Fruit fly (Drosophila melanogaster) whole organism, embryonic: ENCODE results near the gene Sws1.

ENCODE experiments used
- ATbp ChIP-seq: fragments of 200-800 bp; sonication (Bioruptor generic); optimal IDR thresholded peaks from 2 replicates; lab custom pipeline; 2017; ENCODE audit warnings: missing biosample characterization, mild to moderate bottlenecking, missing genetic modification characterization, missing genetic modification reagents
- C15 ChIP-seq: fragments of 200-800 bp; sonication (Bioruptor generic); IDR thresholded peaks from 3 replicates; pipeline ENCODE4 v1.3.6; 2022; ENCODE audit warnings: missing biosample characterization, missing genetic modification characterization
- CG10431 ChIP-seq: fragments of 200-800 bp; sonication (Bioruptor generic); optimal IDR thresholded peaks from 3 replicates; lab custom pipeline; 2018; ENCODE audit warnings: missing biosample characterization, mild to moderate bottlenecking, missing genetic modification characterization
- CG10543 ChIP-seq: fragments of 200-800 bp; sonication (Bioruptor generic); optimal IDR thresholded peaks from 3 replicates; lab custom pipeline; 2017; ENCODE audit warnings: missing biosample characterization, mild to moderate bottlenecking, missing genetic modification characterization, moderate library complexity
- CG11093 ChIP-seq: fragments of 200-800 bp; sonication (Bioruptor generic); IDR thresholded peaks from 3 replicates; pipeline ENCODE4 v1.3.6; 2022; ENCODE audit warnings: missing biosample characterization, missing genetic modification characterization
- CG18599 ChIP-seq: fragments of 200-800 bp; sonication (Bioruptor generic); optimal IDR thresholded peaks from 3 replicates; lab custom pipeline; 2017; ENCODE audit warnings: missing biosample characterization, missing genetic modification characterization, mild to moderate bottlenecking, moderate library complexity, missing genetic modification reagents
- CG2889 ChIP-seq: fragments of 200-800 bp; sonication (Bioruptor generic); IDR thresholded peaks from 3 replicates; pipeline ENCODE4 v1.3.6; 2022; ENCODE audit warnings: missing biosample characterization, missing genetic modification characterization
- CG34224 ChIP-seq: fragments of 200-800 bp; sonication (Bioruptor generic); IDR thresholded peaks from 3 replicates; pipeline ENCODE4 v1.3.6; 2022; ENCODE audit warnings: missing biosample characterization, missing genetic modification characterization; ENCODE audit not compliant: partially characterized antibody
- CG4282 ChIP-seq: fragments of 200-800 bp; sonication (Bioruptor generic); optimal IDR thresholded peaks from 2 replicates; lab custom pipeline; 2016; ENCODE audit warnings: missing biosample characterization, missing genetic modification characterization
- CG4404 ChIP-seq: fragments of 200-800 bp; sonication (Bioruptor generic); IDR thresholded peaks from 2 replicates; pipeline ENCODE4 v1.3.6; 2022; ENCODE audit warnings: missing biosample characterization, missing genetic modification characterization
- CG6175 ChIP-seq: fragments of 200-800 bp; sonication (Bioruptor generic); IDR thresholded peaks from 3 replicates; pipeline ENCODE4 v1.3.6; 2022; ENCODE audit warnings: missing biosample characterization, missing genetic modification characterization
- CG6654 ChIP-seq: fragments of 200-800 bp; sonication (Bioruptor generic); optimal IDR thresholded peaks from 2 replicates; lab custom pipeline; 2017; ENCODE audit warnings: missing biosample characterization, mild to moderate bottlenecking, missing genetic modification characterization
- CG6689 ChIP-seq: fragments of 200-800 bp; sonication (Bioruptor generic); IDR thresholded peaks from 2 replicates; pipeline ENCODE4 v1.3.6; 2022; ENCODE audit warnings: missing biosample characterization, missing genetic modification characterization
- CG6813 ChIP-seq: fragments of 200-800 bp; sonication (Bioruptor generic); optimal IDR thresholded peaks from 2 replicates; lab custom pipeline; 2017; ENCODE audit warnings: missing biosample characterization, missing genetic modification characterization, mild to moderate bottlenecking, moderate library complexity, missing genetic modification reagents
- CG7786 ChIP-seq: fragments of 200-800 bp; sonication (Bioruptor generic); optimal IDR thresholded peaks from 2 replicates; lab custom pipeline; 2016; ENCODE audit warnings: missing biosample characterization, missing genetic modification characterization
- CG9727 ChIP-seq: fragments of 200-800 bp; sonication (Bioruptor generic); optimal IDR thresholded peaks from 3 replicates; lab custom pipeline; 2017; ENCODE audit warnings: missing biosample characterization, mild to moderate bottlenecking, missing genetic modification characterization
- CHES-1-like ChIP-seq: fragments of 200-800 bp; sonication (Bioruptor generic); optimal IDR thresholded peaks from 2 replicates; lab custom pipeline; 2016; ENCODE audit warnings: missing biosample characterization, missing genetic modification characterization
- Camta ChIP-seq: fragments of 200-800 bp; sonication (Bioruptor generic); optimal IDR thresholded peaks from 2 replicates; lab custom pipeline; 2016; ENCODE audit warnings: missing biosample characterization, missing genetic modification characterization
- CrebB ChIP-seq: fragments of 200-800 bp; sonication (Bioruptor generic); optimal IDR thresholded peaks from 3 replicates; lab custom pipeline; 2018; ENCODE audit warnings: missing biosample characterization, mild to moderate bottlenecking, missing genetic modification characterization
- D ChIP-seq, 2 experiments: fragments of 200-800 bp in 1 of 2; fragments of >200 bp in 1 of 2; sonication (Bioruptor generic) in 1 of 2; optimal IDR thresholded peaks; 2 replicates in 1 of 2; 3 replicates in 1 of 2; lab custom pipeline; 2017; ENCODE audit warnings: mild to moderate bottlenecking in 1 of 2, missing biosample characterization in 1 of 2, missing genetic modification characterization in 1 of 2, missing genetic modification reagents in 1 of 2
- Drgx ChIP-seq: fragments of 200-800 bp; sonication (Bioruptor generic); IDR thresholded peaks from 2 replicates; pipeline ENCODE4 v1.3.6; 2022; ENCODE audit warnings: missing biosample characterization, missing genetic modification characterization
- Gsc ChIP-seq: fragments of 200-800 bp; sonication (Bioruptor generic); IDR thresholded peaks from 2 replicates; pipeline ENCODE4 v1.3.6; 2022; ENCODE audit warnings: missing biosample characterization, missing genetic modification characterization
- Gug ChIP-seq: fragments of 200-800 bp; sonication (Bioruptor generic); IDR thresholded peaks from 4 replicates; pipeline ENCODE4 v1.3.6; 2022; ENCODE audit warnings: missing biosample characterization, missing genetic modification characterization
- Hr51 ChIP-seq, 2 experiments: fragments of 200-800 bp; sonication (Bioruptor generic); optimal IDR thresholded peaks; 2 replicates in 1 of 2; 3 replicates in 1 of 2; lab custom pipeline; 2016 to 2018; ENCODE audit warnings: missing biosample characterization in 2 of 2, missing genetic modification characterization in 2 of 2, mild to moderate bottlenecking in 1 of 2, moderate library complexity in 1 of 2
- Hr78 ChIP-seq, 2 experiments: fragments of 200-800 bp in 1 of 2; fragments of >200 bp in 1 of 2; sonication (Bioruptor generic) in 1 of 2; optimal IDR thresholded peaks; 2 replicates each; lab custom pipeline; 2017 to 2019; ENCODE audit warnings: missing biosample characterization in 2 of 2, missing genetic modification characterization in 2 of 2, mild to moderate bottlenecking in 1 of 2, moderate library complexity in 1 of 2
- NC2α ChIP-seq: fragments of 200-800 bp; sonication (Bioruptor generic); optimal IDR thresholded peaks from 2 replicates; lab custom pipeline; 2016; ENCODE audit warnings: missing biosample characterization, missing genetic modification characterization
- PHDP ChIP-seq: fragments of 200-800 bp; sonication (Bioruptor generic); optimal IDR thresholded peaks from 3 replicates; lab custom pipeline; 2018; ENCODE audit warnings: missing biosample characterization, mild to moderate bottlenecking, missing genetic modification characterization, moderate library complexity
- br ChIP-seq: fragments of >200 bp; optimal IDR thresholded peaks from 2 replicates; lab custom pipeline; 2017
- cad ChIP-seq: fragments of >200 bp; optimal IDR thresholded peaks from 2 replicates; lab custom pipeline; 2017; ENCODE audit warnings: missing biosample characterization, missing genetic modification characterization
- crol ChIP-seq: fragments of 200-800 bp; sonication (Bioruptor generic); IDR thresholded peaks from 2 replicates; pipeline ENCODE4 v1.3.6; 2022; ENCODE audit warnings: missing biosample characterization, missing genetic modification characterization
- crp ChIP-seq, 2 experiments: fragments of 200-800 bp; sonication (Bioruptor generic); optimal IDR thresholded peaks; 2 replicates in 1 of 2; 3 replicates in 1 of 2; lab custom pipeline; 2017; ENCODE audit warnings: missing biosample characterization in 2 of 2, missing genetic modification characterization in 2 of 2, mild to moderate bottlenecking in 1 of 2, moderate library complexity in 1 of 2
- ems ChIP-seq: fragments of 200-800 bp; sonication (Bioruptor generic); optimal IDR thresholded peaks from 3 replicates; lab custom pipeline; 2016; ENCODE audit warnings: missing biosample characterization, missing genetic modification characterization
- gro ChIP-seq: fragments of 200-800 bp; sonication (Bioruptor generic); optimal IDR thresholded peaks from 2 replicates; lab custom pipeline; 2016; ENCODE audit warnings: missing biosample characterization, missing genetic modification characterization
- her ChIP-seq: fragments of 200-800 bp; sonication (Bioruptor generic); optimal IDR thresholded peaks from 2 replicates; lab custom pipeline; 2016; ENCODE audit warnings: missing biosample characterization, missing genetic modification characterization
- ind ChIP-seq: fragments of 200-800 bp; sonication (Bioruptor generic); optimal IDR thresholded peaks from 3 replicates; lab custom pipeline; 2016; ENCODE audit warnings: missing biosample characterization, missing genetic modification characterization
- inv ChIP-seq: fragments of 200-800 bp; sonication (Bioruptor generic); IDR thresholded peaks from 2 replicates; pipeline ENCODE4 v1.3.6; 2022; ENCODE audit warnings: missing biosample characterization, missing genetic modification characterization; ENCODE audit not compliant: partially characterized antibody
- lov ChIP-seq, 2 experiments: fragments of 200-800 bp in 1 of 2; fragments of >200 bp in 1 of 2; sonication (Bioruptor generic) in 1 of 2; IDR thresholded peaks in 1 of 2; optimal IDR thresholded peaks in 1 of 2; 2 replicates in 1 of 2; 3 replicates in 1 of 2; pipeline versions ENCODE4 v1.3.6 to Lab custom; 2017 to 2022; ENCODE audit warnings: missing biosample characterization in 1 of 2, missing genetic modification characterization in 1 of 2
- onecut ChIP-seq: fragments of 200-800 bp; sonication (Bioruptor generic); IDR thresholded peaks from 2 replicates; pipeline ENCODE4 v1.3.6; 2022; ENCODE audit warnings: missing biosample characterization, missing genetic modification characterization
- ro ChIP-seq: fragments of 200-800 bp; sonication (Bioruptor generic); IDR thresholded peaks from 2 replicates; pipeline ENCODE4 v1.3.6; 2022; ENCODE audit warnings: missing biosample characterization, missing genetic modification characterization
- sc ChIP-seq, 3 experiments: fragments of >200 bp in 2 of 3; fragments of 200-800 bp in 1 of 3; sonication (Bioruptor generic) in 1 of 3; optimal IDR thresholded peaks; 2 replicates in 2 of 3; 3 replicates in 1 of 3; lab custom pipeline; 2017; ENCODE audit warnings: mild to moderate bottlenecking in 1 of 3, missing biosample characterization in 1 of 3, missing genetic modification characterization in 1 of 3, missing genetic modification reagents in 1 of 3
- schlank ChIP-seq: fragments of 200-800 bp; sonication (Bioruptor generic); optimal IDR thresholded peaks from 2 replicates; lab custom pipeline; 2018; ENCODE audit warnings: missing biosample characterization, mild to moderate bottlenecking, missing genetic modification characterization
- sqz ChIP-seq: fragments of 200-800 bp; sonication (Bioruptor generic); optimal IDR thresholded peaks from 3 replicates; lab custom pipeline; 2018; ENCODE audit warnings: missing biosample characterization, mild to moderate bottlenecking, missing genetic modification characterization
- stwl ChIP-seq: fragments of 200-800 bp; sonication (Bioruptor generic); optimal IDR thresholded peaks from 3 replicates; lab custom pipeline; 2018; ENCODE audit warnings: missing biosample characterization, mild to moderate bottlenecking, missing genetic modification characterization, moderate library complexity
- tna ChIP-seq: fragments of 200-800 bp; sonication (Bioruptor generic); IDR thresholded peaks from 2 replicates; pipeline ENCODE4 v1.3.6; 2022; ENCODE audit warnings: missing biosample characterization, missing genetic modification characterization; ENCODE audit not compliant: partially characterized antibody
- trh ChIP-seq: fragments of 200-800 bp; sonication (Bioruptor generic); optimal IDR thresholded peaks from 2 replicates; lab custom pipeline; 2016; ENCODE audit warnings: missing biosample characterization, missing genetic modification characterization
- tup ChIP-seq: fragments of 200-800 bp; sonication (Bioruptor generic); optimal IDR thresholded peaks from 2 replicates; lab custom pipeline; 2016; ENCODE audit warnings: missing biosample characterization, mild to moderate bottlenecking, missing genetic modification characterization, moderate library complexity
- unpg ChIP-seq: fragments of 200-800 bp; sonication (Bioruptor generic); optimal IDR thresholded peaks from 3 replicates; lab custom pipeline; 2018; ENCODE audit warnings: missing biosample characterization, mild to moderate bottlenecking, missing genetic modification characterization, moderate library complexity
- vnd ChIP-seq: fragments of 200-800 bp; sonication (Bioruptor generic); IDR thresholded peaks from 3 replicates; pipeline ENCODE4 v1.3.6; 2022; ENCODE audit warnings: missing biosample characterization, missing genetic modification characterization; ENCODE audit not compliant: partially characterized antibody
- wor ChIP-seq: fragments of 200-800 bp; sonication (Bioruptor generic); IDR thresholded peaks from 2 replicates; pipeline ENCODE4 v1.3.6; 2022; ENCODE audit warnings: missing biosample characterization, missing genetic modification characterization

Gene Sws1

dm6 chr2L:2585285-2585684 is 10.4 kb upstream of the Sws1 start, which contains the start of gene Drp1 (continued):
- TF ChIP-seq schlank (tag; lab: Kevin White, UChicago) (no peak), CG11093 (no peak), ro (GFP tag; lab: Robert Waterston, UW) (no peak), tna (GFP tag; lab: Robert Waterston, UW) (peak; percentile 58; the same call in 1 of the 2 replicates), unpg (GFP tag; lab: Kevin White, UChicago) (no peak), CG34224 (GFP tag; lab: Robert Waterston, UW) (peak; percentile 63), lov (optimal IDR thresholded peaks at IDR 0.05; lab: Kevin White, UChicago) (no peak), lov (GFP tag; IDR thresholded peaks at IDR 0.05; lab: Robert Waterston, UW) (no peak), CG6175 (GFP tag; lab: Robert Waterston, UW) (no peak), PHDP (tag; lab: Kevin White, UChicago) (peak; percentile 34), CG6813 (GFP tag; lab: Kevin White, UChicago) (no peak), ind (GFP tag; lab: Kevin White, UChicago) (peak; percentile 43), Hr78 (GFP tag; optimal IDR thresholded peaks at IDR 0.05; lab: Kevin White, UChicago) (no peak), onecut (GFP tag; lab: Robert Waterston, UW) (peak; percentile 62), Hr51 (GFP tag; optimal IDR thresholded peaks at IDR 0.05; lab: Kevin White, UChicago) (peak in 1 of 2 experiments; percentile 44), cad (GFP tag; lab: Kevin White, UChicago) (no peak), vnd (GFP tag; lab: Robert Waterston, UW) (peak; percentile 56), CG6654 (GFP tag; lab: Kevin White, UChicago) (no peak), inv (GFP tag; lab: Robert Waterston, UW) (peak; percentile 57; the same call in 1 of the 2 replicates), D (optimal IDR thresholded peaks at IDR 0.05; lab: Kevin White, UChicago) (no peak), D (GFP tag; optimal IDR thresholded peaks at IDR 0.05; lab: Kevin White, UChicago) (no peak), CG18599 (GFP tag; lab: Kevin White, UChicago) (no peak), CrebB (no peak), stwl (tag; lab: Kevin White, UChicago) (peak; percentile 99), CG10431 (no peak), tup (GFP tag; lab: Kevin White, UChicago) (no peak), br (no peak), ATbp (no peak), CG4404 (no peak), her (GFP tag; lab: Kevin White, UChicago) (peak; percentile 71), CG10543 (no peak), Gsc (GFP tag; lab: Robert Waterston, UW) (no peak), Drgx (GFP tag; lab: Robert Waterston, UW) (no peak), gro (peak; percentile 51), ems (GFP tag; lab: Kevin White, UChicago) (peak; percentile 58), CG6689 (no peak), sqz (GFP tag; lab: Kevin White, UChicago) (no peak), CG4282 (GFP tag; lab: Kevin White, UChicago) (peak; percentile 64), NC2α (GFP tag; lab: Kevin White, UChicago) (peak; percentile 20), C15 (GFP tag; lab: Robert Waterston, UW) (no peak), CG7786 (peak; percentile 60), Camta (GFP tag; lab: Kevin White, UChicago) (peak; percentile 39), crol (GFP tag; lab: Robert Waterston, UW) (no peak), sc (optimal IDR thresholded peaks at IDR 0.05; lab: Kevin White, UChicago) (no peak), sc (GFP tag; optimal IDR thresholded peaks at IDR 0.05; lab: Kevin White, UChicago) (no peak), wor (GFP tag; lab: Robert Waterston, UW) (no peak), trh (GFP tag; lab: Kevin White, UChicago) (no peak), crp (GFP tag; optimal IDR thresholded peaks at IDR 0.05; lab: Kevin White, UChicago) (peak in 1 of 2 experiments; percentile 71), CHES-1-like (GFP tag; lab: Kevin White, UChicago) (peak; percentile 84), CG9727 (no peak), CG2889 (GFP tag; lab: Robert Waterston, UW) (no peak), Gug (GFP tag; lab: Robert Waterston, UW) (peak; percentile 54; the same call in 1 of the 4 replicates)
